Worm (Caenorhabditis elegans): ENCODE measurements around the gene C25E10.17.
A peak's percentile ranks its signal among the peaks of the same experiment; 100 is the strongest.

The C25E10.17 gene

ce11 chrV:9081410-9081809 lies 34.0 kb upstream of the C25E10.17 start (continued):
- TF ChIP-seq nhr-28 (tag; optimal IDR thresholded peaks at IDR 0.05) (peak; percentile 38), mdl-1 (tag; optimal IDR thresholded peaks at IDR 0.05) (no peak), fkh-10 (GFP tag; optimal IDR thresholded peaks at IDR 0.05) (no peak), hlh-11 (tag; optimal IDR thresholded peaks at IDR 0.05) (peak; percentile 57), php-3 (GFP tag; IDR thresholded peaks at IDR 0.05) (no peak)

ce11 chrV:9079965-9080432 lies 32.6 kb upstream of the C25E10.17 start:
- no peak for TF ChIP-seq unc-130 (GFP tag; optimal IDR thresholded peaks at IDR 0.05)
- TF ChIP-seq lin-1 (GFP tag; IDR thresholded peaks at IDR 0.05): 0 out of 2 replicates have a peak, but pooled peaks have one; percentile 37
- TF ChIP-seq Y75B8A.6 (GFP tag; IDR thresholded peaks at IDR 0.05): 0 out of 2 replicates have a peak, but pooled peaks have one; percentile 31
- TF ChIP-seq arid-1 (GFP tag; conservative IDR thresholded peaks at IDR 0.05): no peak
- peak in 1 of 2 experiments; percentile 53 for TF ChIP-seq unc-62 (GFP tag; optimal IDR thresholded peaks at IDR 0.05 in 1 of 2)
- no peak for TF ChIP-seq unc-62 (tag; optimal IDR thresholded peaks at IDR 0.05)
- TF ChIP-seq lin-13 (GFP tag; optimal IDR thresholded peaks at IDR 0.05): peak; percentile 36
- peak; percentile 73 for TF ChIP-seq hlh-30 (tag; optimal IDR thresholded peaks at IDR 0.05; ENCODE audit: insufficient read depth)
- TF ChIP-seq gei-8 (GFP tag; optimal IDR thresholded peaks at IDR 0.05): peak; percentile 76
- TF ChIP-seq nhr-102 (tag; optimal IDR thresholded peaks at IDR 0.05): peak; percentile 41
- peak in 1 of 2 experiments; percentile 79 for TF ChIP-seq daf-16 (GFP tag; optimal IDR thresholded peaks at IDR 0.05)
- peak; percentile 78 for TF ChIP-seq daf-16 (tag; optimal IDR thresholded peaks at IDR 0.05)
- TF ChIP-seq ZK546.5 (tag; optimal IDR thresholded peaks at IDR 0.05): no peak
- TF ChIP-seq mep-1 (tag; optimal IDR thresholded peaks at IDR 0.05): peak; percentile 50
- peak; percentile 74; the same call in 1 of the 2 replicates for TF ChIP-seq saeg-2 (GFP tag; IDR thresholded peaks at IDR 0.05)
- TF ChIP-seq hlh-11 (tag; optimal IDR thresholded peaks at IDR 0.05): peak; percentile 96
- peak; percentile 98 for TF ChIP-seq dmd-6 (GFP tag; IDR thresholded peaks at IDR 0.05)
- TF ChIP-seq T20F7.1 (GFP tag; optimal IDR thresholded peaks at IDR 0.05): peak; percentile 42
- TF ChIP-seq zfp-3 (GFP tag; conservative IDR thresholded peaks at IDR 0.05): peak; percentile 71; the same call in 1 of the 2 replicates
- peak; percentile 72 for TF ChIP-seq pqm-1 (tag; optimal IDR thresholded peaks at IDR 0.05)
- TF ChIP-seq hif-1 (tag; optimal IDR thresholded peaks at IDR 0.05): peak in 1 of 2 experiments; percentile 96
- TF ChIP-seq madf-9 (GFP tag; conservative IDR thresholded peaks at IDR 0.05): no peak
- TF ChIP-seq pha-4 (GFP tag; IDR thresholded peaks at IDR 0.05): peak; percentile 71
- no peak for TF ChIP-seq pha-4 (tag; optimal IDR thresholded peaks at IDR 0.05)
- TF ChIP-seq mxl-3 (GFP tag; optimal IDR thresholded peaks at IDR 0.05): peak; percentile 83
- peak; percentile 89 for TF ChIP-seq aha-1 (tag)
- TF ChIP-seq aly-2 (tag; optimal IDR thresholded peaks at IDR 0.05): no peak
- peak; percentile 64; the same call in 1 of the 2 replicates for TF ChIP-seq nhr-41 (GFP tag; IDR thresholded peaks at IDR 0.05)
- peak; percentile 62 for TF ChIP-seq mdt-29 (GFP tag; IDR thresholded peaks at IDR 0.05)
- no peak for TF ChIP-seq sdz-12 (GFP tag; optimal IDR thresholded peaks at IDR 0.05)
- peak; percentile 56 for TF ChIP-seq nhr-77 (tag; optimal IDR thresholded peaks at IDR 0.05)
- peak; percentile 88 for TF ChIP-seq tra-1 (GFP tag; IDR thresholded peaks at IDR 0.05)
- TF ChIP-seq egl-43 (GFP tag; IDR thresholded peaks at IDR 0.05): no peak
- TF ChIP-seq nhr-48 (tag; optimal IDR thresholded peaks at IDR 0.05): peak; percentile 93
- TF ChIP-seq mxl-2 (GFP tag; conservative IDR thresholded peaks at IDR 0.05): 0 out of 2 replicates have a peak, but pooled peaks have one; percentile 7
- peak; percentile 85 for TF ChIP-seq dve-1 (tag; optimal IDR thresholded peaks at IDR 0.05; ENCODE audit: insufficient read depth)
- TF ChIP-seq jun-1 (tag; optimal IDR thresholded peaks at IDR 0.05): no peak
- peak; percentile 54 for TF ChIP-seq nhr-10 (tag; optimal IDR thresholded peaks at IDR 0.05)
- peak in 1 of 2 experiments; percentile 51 for TF ChIP-seq mdl-1 (tag; optimal IDR thresholded peaks at IDR 0.05)
- TF ChIP-seq php-3 (GFP tag; IDR thresholded peaks at IDR 0.05): no peak
- TF ChIP-seq T26A8.4 (GFP tag; IDR thresholded peaks at IDR 0.05): peak; percentile 67
- TF ChIP-seq nhr-28 (tag; optimal IDR thresholded peaks at IDR 0.05): peak; percentile 63
- no peak for TF ChIP-seq daf-8 (GFP tag; IDR thresholded peaks at IDR 0.05)

All from whole organism, L4 larva.